Fruit fly (Drosophila melanogaster) whole organism, embryonic: ENCODE results near the gene CG9222.

Source experiments
- Atf-2 ChIP-seq: fragments of 200-800 bp; sonication (Bioruptor generic); optimal IDR thresholded peaks from 2 replicates; lab custom pipeline; 2016; ENCODE audit warnings: missing biosample characterization, missing genetic modification characterization
- Atf6 ChIP-seq: fragments of 200-800 bp; sonication (Bioruptor generic); IDR thresholded peaks from 2 replicates; pipeline ENCODE4 v1.3.6; 2022; ENCODE audit warnings: missing biosample characterization, missing genetic modification characterization
- CG14860 ChIP-seq: fragments of 200-800 bp; sonication (Bioruptor generic); IDR thresholded peaks from 3 replicates; pipeline ENCODE4 v1.3.6; 2022; ENCODE audit warnings: missing biosample characterization, missing genetic modification characterization; ENCODE audit not compliant: partially characterized antibody
- CG15696 ChIP-seq: fragments of 200-800 bp; sonication (Bioruptor generic); optimal IDR thresholded peaks from 2 replicates; lab custom pipeline; 2019; ENCODE audit warnings: missing biosample characterization, mild to moderate bottlenecking, missing genetic modification characterization, moderate library complexity
- CG33213 ChIP-seq: fragments of 200-800 bp; sonication (Bioruptor generic); optimal IDR thresholded peaks from 3 replicates; lab custom pipeline; 2016; ENCODE audit warnings: missing biosample characterization, missing genetic modification characterization
- CG4617 ChIP-seq: fragments of 200-800 bp; sonication (Bioruptor generic); optimal IDR thresholded peaks from 3 replicates; lab custom pipeline; 2016; ENCODE audit warnings: missing biosample characterization, missing genetic modification characterization, borderline replicate concordance
- CG6683 ChIP-seq: fragments of 200-800 bp; sonication (Bioruptor generic); optimal IDR thresholded peaks from 2 replicates; lab custom pipeline; 2017; ENCODE audit warnings: missing biosample characterization, mild to moderate bottlenecking, missing genetic modification characterization, missing genetic modification reagents
- CG7839 ChIP-seq: fragments of 200-800 bp; sonication (Bioruptor generic); optimal IDR thresholded peaks from 3 replicates; lab custom pipeline; 2018; ENCODE audit warnings: missing biosample characterization, mild to moderate bottlenecking, missing genetic modification characterization, moderate library complexity
- CG8359 ChIP-seq: fragments of 200-800 bp; sonication (Bioruptor generic); optimal IDR thresholded peaks from 2 replicates; lab custom pipeline; 2017; ENCODE audit warnings: missing biosample characterization, mild to moderate bottlenecking, missing genetic modification characterization, borderline replicate concordance
- CG9437 ChIP-seq: fragments of 200-800 bp; sonication (Bioruptor generic); optimal IDR thresholded peaks from 2 replicates; lab custom pipeline; 2018; ENCODE audit warnings: missing biosample characterization, mild to moderate bottlenecking, missing genetic modification characterization
- CTCF ChIP-seq: fragments of 200-800 bp; sonication (Bioruptor generic); optimal IDR thresholded peaks from 2 replicates; lab custom pipeline; 2017; ENCODE audit warnings: missing biosample characterization, mild to moderate bottlenecking, missing genetic modification characterization, moderate library complexity
- Dbx ChIP-seq: fragments of 200-800 bp; sonication (Bioruptor generic); IDR thresholded peaks from 3 replicates; pipeline ENCODE4 v1.3.6; 2022; ENCODE audit warnings: missing biosample characterization, missing genetic modification characterization
- HLHmδ ChIP-seq: fragments of 200-800 bp; sonication (Bioruptor generic); optimal IDR thresholded peaks from 2 replicates; lab custom pipeline; 2018; ENCODE audit warnings: missing biosample characterization, mild to moderate bottlenecking, missing genetic modification characterization, moderate library complexity
- Hr78 ChIP-seq, 2 experiments: fragments of 200-800 bp in 1 of 2; fragments of >200 bp in 1 of 2; sonication (Bioruptor generic) in 1 of 2; optimal IDR thresholded peaks; 2 replicates each; lab custom pipeline; 2017 to 2019; ENCODE audit warnings: missing biosample characterization in 2 of 2, missing genetic modification characterization in 2 of 2, mild to moderate bottlenecking in 1 of 2, moderate library complexity in 1 of 2
- Med ChIP-seq: fragments of 200-800 bp; sonication (Bioruptor generic); peaks from one replicate; lab custom pipeline; 2016; ENCODE audit warnings: missing biosample characterization, missing genetic modification characterization, mild to moderate bottlenecking, inconsistent platforms, moderate library complexity
- Nf-YB ChIP-seq: fragments of 200-800 bp; sonication (Bioruptor generic); optimal IDR thresholded peaks from 3 replicates; lab custom pipeline; 2019; ENCODE audit warnings: missing biosample characterization, mild to moderate bottlenecking, missing genetic modification characterization, moderate library complexity
- Nf-YC ChIP-seq: fragments of 200-800 bp; optimal IDR thresholded peaks from 3 replicates; lab custom pipeline; 2019; ENCODE audit warnings: missing biosample characterization, mild to moderate bottlenecking, missing genetic modification characterization, moderate library complexity
- Pdp1 ChIP-seq, 2 experiments: fragments of 200-800 bp; sonication (Bioruptor generic); optimal IDR thresholded peaks; 3 replicates each; lab custom pipeline; 2016; ENCODE audit warnings: missing biosample characterization in 2 of 2, missing genetic modification characterization in 2 of 2, mild to moderate bottlenecking in 1 of 2, moderate library complexity in 1 of 2
- Scr ChIP-seq: fragments of 200-800 bp; sonication (Bioruptor generic); IDR thresholded peaks from 2 replicates; pipeline ENCODE4 v1.3.6; 2022; ENCODE audit warnings: missing biosample characterization, missing genetic modification characterization; ENCODE audit not compliant: partially characterized antibody
- Trl ChIP-seq, 3 experiments: fragments of >200 bp in 2 of 3; fragments of 200-800 bp in 1 of 3; sonication (Bioruptor generic) in 1 of 3; optimal IDR thresholded peaks; 2 replicates in 1 of 3; 3 replicates in 2 of 3; lab custom pipeline; 2016 to 2017; ENCODE audit warnings: missing biosample characterization in 1 of 3, missing genetic modification characterization in 1 of 3
- Vsx1 ChIP-seq: fragments of 200-800 bp; sonication (Bioruptor generic); optimal IDR thresholded peaks from 2 replicates; lab custom pipeline; 2017; ENCODE audit warnings: missing biosample characterization, mild to moderate bottlenecking, missing genetic modification characterization, missing genetic modification reagents
- aop ChIP-seq: fragments of 200-800 bp; sonication (Bioruptor generic); IDR thresholded peaks from 2 replicates; pipeline ENCODE4 v1.3.6; 2022; ENCODE audit warnings: missing biosample characterization, missing genetic modification characterization
- chinmo ChIP-seq: fragments of 200-800 bp; sonication (Bioruptor generic); IDR thresholded peaks from 4 replicates; pipeline ENCODE4 v1.3.6; 2022; ENCODE audit warnings: missing biosample characterization, missing genetic modification characterization; ENCODE audit not compliant: partially characterized antibody
- ci ChIP-seq: fragments of 200-800 bp; sonication (Bioruptor generic); IDR thresholded peaks from 3 replicates; pipeline ENCODE4 v1.3.6; 2022; ENCODE audit warnings: missing biosample characterization, missing genetic modification characterization
- crol ChIP-seq: fragments of 200-800 bp; sonication (Bioruptor generic); IDR thresholded peaks from 2 replicates; pipeline ENCODE4 v1.3.6; 2022; ENCODE audit warnings: missing biosample characterization, missing genetic modification characterization
- dati ChIP-seq: fragments of 200-800 bp; sonication (Bioruptor generic); IDR thresholded peaks from 2 replicates; pipeline ENCODE4 v1.3.6; 2022; ENCODE audit warnings: missing biosample characterization, missing genetic modification characterization
- exex ChIP-seq: fragments of 200-800 bp; sonication (Bioruptor generic); optimal IDR thresholded peaks from 4 replicates; lab custom pipeline; 2018; ENCODE audit warnings: missing biosample characterization, mild to moderate bottlenecking, missing genetic modification characterization, moderate library complexity
- grn ChIP-seq: fragments of 200-800 bp; sonication (Bioruptor generic); optimal IDR thresholded peaks from 3 replicates; lab custom pipeline; 2017; ENCODE audit warnings: missing biosample characterization, missing genetic modification characterization
- gsb-n ChIP-seq: fragments of 200-800 bp; sonication (Bioruptor generic); optimal IDR thresholded peaks from 3 replicates; lab custom pipeline; 2018; ENCODE audit warnings: missing biosample characterization, mild to moderate bottlenecking, missing genetic modification characterization
- h ChIP-seq: fragments of >200 bp; optimal IDR thresholded peaks from 2 replicates; lab custom pipeline; 2017
- ken ChIP-seq: fragments of 200-800 bp; sonication (Bioruptor generic); IDR thresholded peaks from 3 replicates; pipeline ENCODE4 v1.3.6; 2022; ENCODE audit warnings: missing biosample characterization, missing genetic modification characterization
- lab ChIP-seq: fragments of 200-800 bp; sonication (Bioruptor generic); optimal IDR thresholded peaks from 3 replicates; lab custom pipeline; 2017; ENCODE audit warnings: missing biosample characterization, missing genetic modification characterization, mild to moderate bottlenecking, moderate library complexity, missing genetic modification reagents
- nom ChIP-seq: fragments of 200-800 bp; sonication (Bioruptor generic); optimal IDR thresholded peaks from 2 replicates; lab custom pipeline; 2017; ENCODE audit warnings: missing biosample characterization, missing genetic modification characterization, mild to moderate bottlenecking, moderate library complexity, missing genetic modification reagents
- oc ChIP-seq: fragments of 200-800 bp; sonication (Bioruptor generic); optimal IDR thresholded peaks from 2 replicates; lab custom pipeline; 2018; ENCODE audit warnings: missing biosample characterization, mild to moderate bottlenecking, missing genetic modification characterization, moderate library complexity
- phol ChIP-seq: fragments of 200-800 bp; sonication (Bioruptor generic); optimal IDR thresholded peaks from 3 replicates; lab custom pipeline; 2018; ENCODE audit warnings: missing biosample characterization, mild to moderate bottlenecking, missing genetic modification characterization, moderate library complexity
- run ChIP-seq: fragments of 200-800 bp; sonication (Bioruptor generic); optimal IDR thresholded peaks from 3 replicates; lab custom pipeline; 2018; ENCODE audit warnings: missing biosample characterization, mild to moderate bottlenecking, missing genetic modification characterization
- salm ChIP-seq: fragments of 200-800 bp; sonication (Bioruptor generic); optimal IDR thresholded peaks from 2 replicates; lab custom pipeline; 2018; ENCODE audit warnings: missing biosample characterization, mild to moderate bottlenecking, missing genetic modification characterization
- scrt ChIP-seq: fragments of 200-800 bp; sonication (Bioruptor generic); optimal IDR thresholded peaks from 2 replicates; lab custom pipeline; 2018; ENCODE audit warnings: missing biosample characterization, mild to moderate bottlenecking, missing genetic modification characterization, moderate library complexity
- sd ChIP-seq: fragments of 200-800 bp; sonication (Bioruptor generic); optimal IDR thresholded peaks from 3 replicates; lab custom pipeline; 2018; ENCODE audit warnings: missing biosample characterization, mild to moderate bottlenecking, missing genetic modification characterization, moderate library complexity
- sim ChIP-seq: fragments of 200-800 bp; sonication (Bioruptor generic); IDR thresholded peaks from 2 replicates; pipeline ENCODE4 v1.3.6; 2022; ENCODE audit warnings: missing biosample characterization, missing genetic modification characterization
- so ChIP-seq: fragments of 200-800 bp; sonication (Bioruptor generic); IDR thresholded peaks from 3 replicates; pipeline ENCODE4 v1.3.6; 2022; ENCODE audit warnings: missing biosample characterization, missing genetic modification characterization
- stc ChIP-seq: fragments of 200-800 bp; sonication (Bioruptor generic); IDR thresholded peaks from 2 replicates; pipeline ENCODE4 v1.3.6; 2022; ENCODE audit warnings: missing biosample characterization, missing genetic modification characterization
- sug ChIP-seq: fragments of 200-800 bp; optimal IDR thresholded peaks from 2 replicates; lab custom pipeline; 2019; ENCODE audit warnings: missing biosample characterization, mild to moderate bottlenecking, missing genetic modification characterization, moderate library complexity
- toy ChIP-seq: fragments of 200-800 bp; sonication (Bioruptor generic); IDR thresholded peaks from 2 replicates; pipeline ENCODE4 v1.3.6; 2022; ENCODE audit warnings: missing biosample characterization, missing genetic modification characterization
- vnd ChIP-seq: fragments of 200-800 bp; sonication (Bioruptor generic); IDR thresholded peaks from 3 replicates; pipeline ENCODE4 v1.3.6; 2022; ENCODE audit warnings: missing biosample characterization, missing genetic modification characterization; ENCODE audit not compliant: partially characterized antibody
- zen2 ChIP-seq: fragments of 200-800 bp; sonication (Bioruptor generic); IDR thresholded peaks from 3 replicates; pipeline ENCODE4 v1.3.6; 2022; ENCODE audit warnings: missing biosample characterization, missing genetic modification characterization; ENCODE audit not compliant: partially characterized antibody

Gene CG9222

dm6 chr2L:6177141-6177540, 46.3 kb downstream of the CG9222 start (continued):
- peak; percentile 31 for TF ChIP-seq CG8359 (GFP tag; lab: Kevin White, UChicago)
- peak; percentile 55 for TF ChIP-seq CG15696 (tag; lab: Kevin White, UChicago)
- TF ChIP-seq CG14860: peak; percentile 33; the same call in 1 of the 3 replicates
- TF ChIP-seq CG9437 (GFP tag; lab: Kevin White, UChicago): no peak
- TF ChIP-seq chinmo (GFP tag; lab: Robert Waterston, UW): no peak
- TF ChIP-seq Scr: 0 out of 2 replicates have a peak, but pooled peaks have one; percentile 12
- TF ChIP-seq dati: no peak
- no peak for TF ChIP-seq Atf6 (GFP tag; lab: Robert Waterston, UW)
- no peak for TF ChIP-seq Atf-2 (GFP tag; lab: Kevin White, UChicago)
- no peak for TF ChIP-seq CG4617 (GFP tag; lab: Kevin White, UChicago)

dm6 chr2L:6178118-6178739, 47.4 kb downstream of the CG9222 start:
- TF ChIP-seq Hr78 (GFP tag; optimal IDR thresholded peaks at IDR 0.05; lab: Kevin White, UChicago) (peak in 1 of 2 experiments; percentile 88), CG6683 (GFP tag; lab: Kevin White, UChicago) (no peak), grn (GFP tag; lab: Kevin White, UChicago) (peak; percentile 98), nom (GFP tag; lab: Kevin White, UChicago) (no peak), gsb-n (tag; lab: Kevin White, UChicago) (peak; percentile 77), sug (tag; lab: Kevin White, UChicago) (peak; percentile 91), toy (0 out of 2 replicates have a peak, but pooled peaks have one; percentile 16), Med (peak; percentile 27), sd (tag; lab: Kevin White, UChicago) (peak; percentile 75), exex (tag; lab: Kevin White, UChicago) (peak; percentile 64), sim (no peak), so (0 out of 3 replicates have a peak, but pooled peaks have one; percentile 38), aop (GFP tag; lab: Robert Waterston, UW) (no peak), crol (GFP tag; lab: Robert Waterston, UW) (peak; percentile 67; the same call in 1 of the 2 replicates), CTCF (GFP tag; lab: Kevin White, UChicago) (peak; percentile 8), zen2 (GFP tag; lab: Robert Waterston, UW) (peak; percentile 4; the same call in 1 of the 3 replicates), ken (GFP tag; lab: Robert Waterston, UW) (0 out of 3 replicates have a peak, but pooled peaks have one; percentile 15), CG7839 (tag; lab: Kevin White, UChicago) (no peak), Dbx (GFP tag; lab: Robert Waterston, UW) (no peak), oc (tag; lab: Kevin White, UChicago) (peak; percentile 8), run (tag; lab: Kevin White, UChicago) (peak; percentile 8), HLHmδ (GFP tag; lab: Kevin White, UChicago) (peak; percentile 2), stc (GFP tag; lab: Robert Waterston, UW) (no peak), salm (tag; lab: Kevin White, UChicago) (peak; percentile 65), h (lab: Kevin White, UChicago) (no peak), Nf-YC (tag; lab: Kevin White, UChicago) (peak; percentile 86), CG33213 (GFP tag; lab: Kevin White, UChicago) (no peak), lab (peak; percentile 63), ci (GFP tag; lab: Robert Waterston, UW) (0 out of 3 replicates have a peak, but pooled peaks have one; percentile 29), Trl (optimal IDR thresholded peaks at IDR 0.05; lab: Kevin White, UChicago) (no peak), Trl (GFP tag; optimal IDR thresholded peaks at IDR 0.05; lab: Kevin White, UChicago) (no peak), Pdp1 (GFP tag; optimal IDR thresholded peaks at IDR 0.05; lab: Kevin White, UChicago) (peak in 1 of 2 experiments; percentile 17), scrt (GFP tag; lab: Kevin White, UChicago) (no peak), Nf-YB (GFP tag; lab: Kevin White, UChicago) (peak; percentile 93), Vsx1 (GFP tag; lab: Kevin White, UChicago) (peak; percentile 88), vnd (GFP tag; lab: Robert Waterston, UW) (peak; percentile 61; the same call in 2 of the 3 replicates), phol (tag; lab: Kevin White, UChicago) (peak; percentile 26)
